Fruit fly (Drosophila melanogaster): ENCODE data around the gene lmgA.

The lmgA gene

dm6 chr2L:8477971-8478370 lies 50.4 kb downstream of the lmgA start (continued):
- TF ChIP-seq CG6854 (GFP tag; optimal IDR thresholded peaks at IDR 0.05), result no peak
- TF ChIP-seq CG34422 (GFP tag; IDR thresholded peaks at IDR 0.05), result no peak
- TF ChIP-seq CG17385 (GFP tag; optimal IDR thresholded peaks at IDR 0.05), result no peak
- TF ChIP-seq lmd (GFP tag; IDR thresholded peaks at IDR 0.05), result no peak
- no peak for TF ChIP-seq CG4854 (GFP tag; optimal IDR thresholded peaks at IDR 0.05)
- TF ChIP-seq CG9437 (GFP tag; optimal IDR thresholded peaks at IDR 0.05), result no peak
- no peak for TF ChIP-seq CG12155 (GFP tag; optimal IDR thresholded peaks at IDR 0.05)
- no peak for TF ChIP-seq Hmr (GFP tag; optimal IDR thresholded peaks at IDR 0.05)
- TF ChIP-seq btn (GFP tag; optimal IDR thresholded peaks at IDR 0.05), result no peak
- no peak for TF ChIP-seq CG17328 (GFP tag; IDR thresholded peaks at IDR 0.05)
- no peak for TF ChIP-seq tx (GFP tag; optimal IDR thresholded peaks at IDR 0.05)
- TF ChIP-seq Stat92E (GFP tag; optimal IDR thresholded peaks at IDR 0.05), result no peak
- TF ChIP-seq slbo (GFP tag; IDR thresholded peaks at IDR 0.05), result 0 out of 2 replicates have a peak, but pooled peaks have one; percentile 17
- no peak for TF ChIP-seq CG7271 (tag; optimal IDR thresholded peaks at IDR 0.05)
- TF ChIP-seq CG9609 (GFP tag; optimal IDR thresholded peaks at IDR 0.05), result no peak
- peak in 1 of 2 experiments; percentile 54 for TF ChIP-seq Pdp1 (GFP tag; optimal IDR thresholded peaks at IDR 0.05)
- TF ChIP-seq CG13424 (tag; optimal IDR thresholded peaks at IDR 0.05), result no peak
- peak; percentile 11 for TF ChIP-seq Dip3 (GFP tag; optimal IDR thresholded peaks at IDR 0.05)
- TF ChIP-seq slp2 (GFP tag; optimal IDR thresholded peaks at IDR 0.05), result no peak
- TF ChIP-seq hb (GFP tag; IDR thresholded peaks at IDR 0.05; ENCODE audit: partially characterized antibody), result 0 out of 3 replicates have a peak, but pooled peaks have one; percentile 40
- no peak for TF ChIP-seq Drgx (GFP tag; IDR thresholded peaks at IDR 0.05)
- TF ChIP-seq CG3995 (GFP tag; optimal IDR thresholded peaks at IDR 0.05), result no peak
- TF ChIP-seq shn (GFP tag; optimal IDR thresholded peaks at IDR 0.05), result no peak
- TF ChIP-seq CG2120 (GFP tag; optimal IDR thresholded peaks at IDR 0.05), result peak; percentile 17
- no peak for TF ChIP-seq CG11695 (GFP tag; IDR thresholded peaks at IDR 0.05)
- no peak for TF ChIP-seq cas (GFP tag; IDR thresholded peaks at IDR 0.05)
- TF ChIP-seq CG7839 (tag; optimal IDR thresholded peaks at IDR 0.05), result peak; percentile 5
- peak; percentile 7; the same call in 1 of the 2 replicates for TF ChIP-seq Scr (GFP tag; IDR thresholded peaks at IDR 0.05; ENCODE audit: partially characterized antibody)
- TF ChIP-seq CG1603 (tag; optimal IDR thresholded peaks at IDR 0.05), result peak; percentile 75
- TF ChIP-seq CG6272 (GFP tag; IDR thresholded peaks at IDR 0.05), result 0 out of 2 replicates have a peak, but pooled peaks have one; percentile 12
- TF ChIP-seq Dref (GFP tag; IDR thresholded peaks at IDR 0.05), result peak; percentile 89
- TF ChIP-seq CG16815 (GFP tag; optimal IDR thresholded peaks at IDR 0.05), result no peak
- TF ChIP-seq CG2116 (GFP tag; optimal IDR thresholded peaks at IDR 0.05), result peak; percentile 53
- no peak for TF ChIP-seq CG9817 (tag; optimal IDR thresholded peaks at IDR 0.05)
- TF ChIP-seq CG11247 (GFP tag; IDR thresholded peaks at IDR 0.05), result no peak
- no peak for TF ChIP-seq klu (GFP tag; IDR thresholded peaks at IDR 0.05)
- no peak for TF ChIP-seq sr (GFP tag; IDR thresholded peaks at IDR 0.05)
- TF ChIP-seq disco-r (GFP tag; optimal IDR thresholded peaks at IDR 0.05), result no peak
- no peak for TF ChIP-seq zfh1 (GFP tag; IDR thresholded peaks at IDR 0.05)
- no peak for TF ChIP-seq sqz (GFP tag; optimal IDR thresholded peaks at IDR 0.05)
- TF ChIP-seq gcm2 (GFP tag; optimal IDR thresholded peaks at IDR 0.05), result no peak
- TF ChIP-seq CG10431 (GFP tag; optimal IDR thresholded peaks at IDR 0.05), result no peak
- TF ChIP-seq CG2199 (GFP tag; IDR thresholded peaks at IDR 0.05), result no peak
- no peak for TF ChIP-seq Hand (GFP tag; optimal IDR thresholded peaks at IDR 0.05)
- TF ChIP-seq caup (GFP tag; optimal IDR thresholded peaks at IDR 0.05; ENCODE audit: severe bottlenecking), result no peak
- no peak for TF ChIP-seq gt (GFP tag; IDR thresholded peaks at IDR 0.05)
- TF ChIP-seq Bteb2 (GFP tag; optimal IDR thresholded peaks at IDR 0.05), result no peak
- peak; percentile 84 for TF ChIP-seq HmgD (GFP tag; optimal IDR thresholded peaks at IDR 0.05)
- no peak for TF ChIP-seq p53 (GFP tag; optimal IDR thresholded peaks at IDR 0.05)
- no peak for TF ChIP-seq Fer3 (tag; optimal IDR thresholded peaks at IDR 0.05)
- no peak for TF ChIP-seq dysf (GFP tag; IDR thresholded peaks at IDR 0.05)
- TF ChIP-seq Sin3A (optimal IDR thresholded peaks at IDR 0.05), result no peak
